Worm (Caenorhabditis elegans) whole organism, L1 larva: ENCODE data around the gene ZC487.1.
A peak's percentile ranks its signal among the peaks of the same experiment; 100 is the strongest.

Experiments
- F16B12.6 ChIP-seq: fragments of 150-350 bp; optimal IDR thresholded peaks from 2 replicates; lab custom pipeline; 2014; ENCODE audit warnings: missing biosample characterization, missing genetic modification characterization
- aha-1 ChIP-seq: fragments of 150-350 bp; optimal IDR thresholded peaks from 2 replicates; lab custom pipeline; 2014; ENCODE audit warnings: missing biosample characterization, missing genetic modification characterization
- alr-1 ChIP-seq: fragments of 200-800 bp; sonication (Bioruptor generic); optimal IDR thresholded peaks from 2 replicates; lab custom pipeline; 2018; ENCODE audit warnings: borderline replicate concordance, mild to moderate bottlenecking, missing genetic modification characterization, missing compliant biosample characterization
- aly-2 ChIP-seq: fragments of 150-350 bp; optimal IDR thresholded peaks from 2 replicates; lab custom pipeline; 2014; ENCODE audit warnings: missing biosample characterization, missing genetic modification characterization
- ama-1 ChIP-seq: fragments of 150-350 bp; optimal IDR thresholded peaks from 2 replicates; lab custom pipeline; 2014
- blmp-1 ChIP-seq: fragments of 150-350 bp; optimal IDR thresholded peaks from 2 replicates; lab custom pipeline; 2014; ENCODE audit warnings: missing biosample characterization, missing genetic modification characterization
- ceh-8 ChIP-seq: fragments of 200-800 bp; sonication (Bioruptor generic); optimal IDR thresholded peaks from 2 replicates; lab custom pipeline; 2018; ENCODE audit warnings: mild to moderate bottlenecking, missing genetic modification characterization, moderate library complexity, missing compliant biosample characterization
- ceh-82 ChIP-seq, 3 experiments: fragments of 150-350 bp in 1 of 3; sonication (generic microtip) in 2 of 3; optimal IDR thresholded peaks; 2 replicates each; lab custom pipeline; 2014 to 2017; ENCODE audit warnings: missing biosample characterization in 3 of 3, missing genetic modification characterization in 3 of 3
- dpl-1 ChIP-seq, 3 experiments: fragments of 150-350 bp in 2 of 3; sonication (generic microtip) in 1 of 3; optimal IDR thresholded peaks; 2 replicates each; lab custom pipeline; 2014 to 2017; ENCODE audit warnings: missing biosample characterization in 3 of 3, missing genetic modification characterization in 3 of 3, missing genetic modification reagents in 3 of 3
- efl-1 ChIP-seq, 4 experiments: fragments of 150-350 bp; optimal IDR thresholded peaks in 3 of 4; peaks in 1 of 4; 1 replicate in 1 of 4; 2 replicates in 3 of 4; lab custom pipeline; 2014; ENCODE audit warnings: missing biosample characterization in 2 of 4, missing genetic modification characterization in 2 of 4, missing genetic modification reagents in 2 of 4
- egl-27 ChIP-seq, 2 experiments: fragments of 150-350 bp in 1 of 2; sonication (generic microtip); optimal IDR thresholded peaks; 3 replicates each; lab custom pipeline; 2017 to 2018; ENCODE audit warnings: missing biosample characterization in 2 of 2, missing genetic modification characterization in 2 of 2, missing genetic modification reagents in 2 of 2
- elt-2 ChIP-seq: sonication (generic microtip); optimal IDR thresholded peaks from 2 replicates; lab custom pipeline; 2016; ENCODE audit warnings: missing genetic modification characterization, mild to moderate bottlenecking, inconsistent platforms, missing compliant biosample characterization, missing genetic modification reagents
- elt-3 ChIP-seq, 6 experiments: fragments of 150-350 bp in 1 of 6; sonication (generic microtip); optimal IDR thresholded peaks; 2 replicates each; lab custom pipeline; 2017 to 2018; ENCODE audit warnings: missing biosample characterization in 6 of 6, missing genetic modification characterization in 6 of 6, inconsistent platforms in 1 of 6
- fkh-10 ChIP-seq: sonication (generic microtip); optimal IDR thresholded peaks from 2 replicates; lab custom pipeline; 2017; ENCODE audit warnings: missing biosample characterization, missing genetic modification reagents, missing genetic modification characterization
- fos-1 ChIP-seq: fragments of 150-350 bp; optimal IDR thresholded peaks from 2 replicates; lab custom pipeline; 2014; ENCODE audit warnings: missing biosample characterization, missing genetic modification characterization
- grh-1 ChIP-seq: fragments of 200-800 bp; sonication (Bioruptor generic); IDR thresholded peaks from 2 replicates; pipeline ENCODE4 v1.3.6; 2022; ENCODE audit warnings: missing genetic modification reagents, missing genetic modification characterization, missing compliant biosample characterization
- hlh-4 ChIP-seq: sonication (generic microtip); optimal IDR thresholded peaks from 2 replicates; lab custom pipeline; 2016; ENCODE audit warnings: mild to moderate bottlenecking, missing genetic modification characterization, missing compliant biosample characterization
- irx-1 ChIP-seq: sonication (generic microtip); optimal IDR thresholded peaks from 2 replicates; lab custom pipeline; 2016; ENCODE audit warnings: missing genetic modification characterization, missing compliant biosample characterization
- isw-1 ChIP-seq: fragments of 200-800 bp; sonication (Bioruptor generic); IDR thresholded peaks from 2 replicates; pipeline ENCODE4 v1.3.6; 2022; ENCODE audit warnings: missing genetic modification characterization, missing compliant biosample characterization
- jun-1 ChIP-seq: fragments of 150-350 bp; optimal IDR thresholded peaks from 2 replicates; lab custom pipeline; 2014; ENCODE audit warnings: missing biosample characterization, missing genetic modification reagents, missing genetic modification characterization
- lin-13 ChIP-seq: fragments of 150-350 bp; optimal IDR thresholded peaks from 2 replicates; lab custom pipeline; 2014; ENCODE audit warnings: missing biosample characterization, missing genetic modification reagents, missing genetic modification characterization
- lin-14 ChIP-seq: fragments of 200-800 bp; sonication (Bioruptor generic); optimal IDR thresholded peaks from 2 replicates; lab custom pipeline; 2018; ENCODE audit warnings: mild to moderate bottlenecking, missing genetic modification characterization, moderate library complexity, missing compliant biosample characterization
- lin-15B ChIP-seq: fragments of 150-350 bp; sonication (generic microtip); optimal IDR thresholded peaks from 3 replicates; lab custom pipeline; 2014; ENCODE audit warnings: missing biosample characterization, missing genetic modification characterization
- lin-35 ChIP-seq, 2 experiments: fragments of 150-350 bp; optimal IDR thresholded peaks; 2 replicates each; lab custom pipeline; 2014; ENCODE audit warnings: missing biosample characterization in 2 of 2, missing genetic modification characterization in 2 of 2, missing genetic modification reagents in 2 of 2
- lin-39 ChIP-seq: fragments of 150-350 bp; optimal IDR thresholded peaks from 2 replicates; lab custom pipeline; 2014; ENCODE audit warnings: missing biosample characterization, missing genetic modification reagents, missing genetic modification characterization
- lir-3 ChIP-seq: sonication (generic microtip); optimal IDR thresholded peaks from 2 replicates; lab custom pipeline; 2016; ENCODE audit warnings: mild to moderate bottlenecking, missing genetic modification characterization, moderate library complexity, missing compliant biosample characterization; ENCODE audit not compliant: poor library complexity
- lsy-2 ChIP-seq, 2 experiments: fragments of 150-350 bp; optimal IDR thresholded peaks; 2 replicates each; lab custom pipeline; 2014; ENCODE audit warnings: missing biosample characterization in 2 of 2, missing genetic modification characterization in 2 of 2
- mdl-1 ChIP-seq, 2 experiments: fragments of 150-350 bp; optimal IDR thresholded peaks; 2 replicates each; lab custom pipeline; 2014 to 2017; ENCODE audit warnings: missing biosample characterization in 2 of 2, missing genetic modification characterization in 2 of 2, inconsistent platforms in 1 of 2
- mep-1 ChIP-seq: fragments of 150-350 bp; optimal IDR thresholded peaks from 2 replicates; lab custom pipeline; 2014; ENCODE audit warnings: missing biosample characterization, missing genetic modification characterization
- nhr-19 ChIP-seq: fragments of 200-800 bp; sonication (Bioruptor generic); conservative IDR thresholded peaks from 2 replicates; pipeline ENCODE4 v1.3.6; 2022; ENCODE audit warnings: missing genetic modification characterization, missing compliant biosample characterization
- nhr-47 ChIP-seq: sonication (generic microtip); optimal IDR thresholded peaks from 2 replicates; lab custom pipeline; 2016; ENCODE audit warnings: mild to moderate bottlenecking, missing genetic modification characterization, moderate library complexity, missing compliant biosample characterization
- pqm-1 ChIP-seq: sonication (generic microtip); optimal IDR thresholded peaks from 3 replicates; lab custom pipeline; 2017; ENCODE audit warnings: missing biosample characterization, missing genetic modification characterization
- snu-23 ChIP-seq: sonication (generic microtip); optimal IDR thresholded peaks from 2 replicates; lab custom pipeline; 2016; ENCODE audit warnings: missing genetic modification characterization, missing compliant biosample characterization
- sox-4 ChIP-seq: sonication (generic microtip); optimal IDR thresholded peaks from 2 replicates; lab custom pipeline; 2016; ENCODE audit warnings: missing genetic modification characterization, missing compliant biosample characterization
- sup-37 ChIP-seq: fragments of 200-800 bp; sonication (Bioruptor generic); optimal IDR thresholded peaks from 2 replicates; lab custom pipeline; 2018; ENCODE audit warnings: mild to moderate bottlenecking, missing genetic modification characterization, missing compliant biosample characterization
- tbx-2 ChIP-seq: sonication (generic microtip); optimal IDR thresholded peaks from 2 replicates; lab custom pipeline; 2016; ENCODE audit warnings: missing genetic modification characterization, missing compliant biosample characterization
- unc-130 ChIP-seq: fragments of 150-350 bp; optimal IDR thresholded peaks from 2 replicates; lab custom pipeline; 2017; ENCODE audit warnings: missing biosample characterization, missing genetic modification characterization, inconsistent platforms
- unc-30 ChIP-seq: sonication (generic microtip); optimal IDR thresholded peaks from 2 replicates; lab custom pipeline; 2017; ENCODE audit warnings: missing biosample characterization, missing genetic modification characterization
- unc-62 ChIP-seq: fragments of 150-350 bp; optimal IDR thresholded peaks from 2 replicates; lab custom pipeline; 2014; ENCODE audit warnings: missing biosample characterization, missing genetic modification reagents, missing genetic modification characterization
- unc-98 ChIP-seq: fragments of 200-800 bp; sonication (Bioruptor generic); IDR thresholded peaks from 2 replicates; pipeline ENCODE4 v1.3.6; 2022; ENCODE audit warnings: missing genetic modification characterization, missing compliant biosample characterization

Gene ZC487.1

DNA sequence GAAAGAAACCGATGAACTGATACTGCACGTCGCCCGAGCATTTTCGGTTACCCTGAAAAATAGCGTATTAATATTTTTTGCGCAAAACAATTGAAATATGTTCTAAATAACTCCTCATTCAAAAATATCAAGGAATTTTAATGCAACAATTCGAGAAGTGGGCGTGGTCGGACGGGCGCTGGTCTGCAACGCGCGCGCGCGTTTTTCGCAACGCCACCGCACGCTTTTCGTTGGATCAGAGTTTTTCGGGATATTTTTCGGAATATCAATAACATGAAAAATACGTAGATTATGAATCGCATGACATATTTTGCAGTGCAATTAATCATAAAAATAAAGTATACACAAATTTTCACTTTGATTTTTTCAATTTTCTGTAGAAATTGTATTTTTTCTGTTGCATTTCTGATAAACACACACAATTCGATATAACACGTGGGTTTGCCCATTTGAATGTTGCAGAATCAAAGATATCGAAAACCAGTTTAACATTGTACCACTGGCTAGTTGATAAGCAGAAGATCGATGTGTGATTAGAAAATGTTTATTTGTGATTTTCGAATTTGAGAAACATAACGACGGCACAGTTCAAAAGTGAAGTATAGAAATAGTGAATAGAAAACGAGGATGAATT, 18.2 kb upstream of the ZC487.1 start, which contains the start of gene dlst-1 (continued):
- TF ChIP-seq unc-62 (GFP tag; lab: Kevin White, UChicago) (no peak), grh-1 (peak; percentile 44), ceh-8 (GFP tag; lab: Kevin White, UChicago) (no peak), sup-37 (GFP tag; lab: Kevin White, UChicago) (no peak), fkh-10 (no peak), unc-98 (GFP tag; lab: Robert Waterston, UW) (no peak), F16B12.6 (tag; lab: Kevin White, UChicago) (no peak), egl-27 (tag; optimal IDR thresholded peaks at IDR 0.05; lab: Kevin White, UChicago) (no peak), lsy-2 (tag; optimal IDR thresholded peaks at IDR 0.05; lab: Kevin White, UChicago) (peak; percentile 41 to 46), elt-3 (tag; optimal IDR thresholded peaks at IDR 0.05; lab: Kevin White, UChicago) (peak in 1 of 6 experiments; percentile 32), lin-39 (no peak), isw-1 (GFP tag; lab: Robert Waterston, UW) (0 out of 2 replicates have a peak, but pooled peaks have one; percentile 2), irx-1 (tag; lab: Kevin White, UChicago) (peak; percentile 48), nhr-19 (peak; percentile 45), unc-30 (tag; lab: Kevin White, UChicago) (no peak), ceh-82 (tag; optimal IDR thresholded peaks at IDR 0.05; lab: Kevin White, UChicago) (peak; percentile 30 to 48 (median 40)), hlh-4 (tag; lab: Kevin White, UChicago) (no peak), sox-4 (tag; lab: Kevin White, UChicago) (peak; percentile 20), fos-1 (tag; lab: Kevin White, UChicago) (no peak), blmp-1 (tag; lab: Kevin White, UChicago) (peak; percentile 0), dpl-1 (GFP tag; optimal IDR thresholded peaks at IDR 0.05; lab: Kevin White, UChicago) (peak in 2 of 3 experiments; percentile 42 to 43), lin-13 (GFP tag; lab: Kevin White, UChicago) (no peak), unc-130 (no peak), alr-1 (no peak), lin-35 (GFP tag; optimal IDR thresholded peaks at IDR 0.05; lab: Kevin White, UChicago) (peak in 1 of 2 experiments; percentile 17), nhr-47 (tag; lab: Kevin White, UChicago) (peak; percentile 68), aly-2 (tag; lab: Kevin White, UChicago) (peak; percentile 22), elt-2 (no peak), mdl-1 (tag; optimal IDR thresholded peaks at IDR 0.05; lab: Kevin White, UChicago) (no peak), tbx-2 (tag; lab: Kevin White, UChicago) (peak; percentile 66), ama-1 (lab: Kevin White, UChicago) (peak; percentile 27), pqm-1 (no peak)

DNA sequence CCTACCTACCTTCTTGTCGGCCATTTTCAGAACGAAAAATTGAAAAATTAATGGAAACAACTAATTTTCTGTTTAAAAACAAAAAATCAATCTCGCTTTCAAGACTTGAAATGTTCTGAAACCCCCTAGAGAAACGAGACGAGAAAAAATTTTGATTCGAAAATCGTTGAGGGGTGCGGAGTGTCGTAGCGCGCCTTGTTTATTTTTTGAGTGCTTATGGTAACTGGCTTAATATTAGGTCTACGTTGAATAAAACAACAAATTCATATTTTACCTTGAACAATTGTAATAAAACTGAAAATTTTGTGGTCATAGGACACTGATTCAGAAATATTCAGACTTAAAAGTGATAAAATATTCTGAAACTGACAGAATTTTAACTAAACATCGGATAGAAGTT, 16.9 kb upstream of the ZC487.1 start, which contains the start of gene sna-1:
Gene sna-1, minus strand, starts transcription at position 218 of the 400 bp plus-strand sequence.
- TF ChIP-seq lin-15B (tag; lab: Kevin White, UChicago), result peak; percentile 20
- peak in 1 of 2 experiments; percentile 6 for TF ChIP-seq efl-1 (optimal IDR thresholded peaks at IDR 0.05; lab: Kevin White, UChicago)
- peak; percentile 4 to 66 for TF ChIP-seq efl-1 (GFP tag; optimal IDR thresholded peaks at IDR 0.05 in 1 of 2; lab: Kevin White, UChicago)
- TF ChIP-seq fkh-10, result no peak
- no peak for TF ChIP-seq jun-1 (tag; lab: Kevin White, UChicago)
- peak in 1 of 3 experiments; percentile 24 for TF ChIP-seq dpl-1 (GFP tag; optimal IDR thresholded peaks at IDR 0.05; lab: Kevin White, UChicago)
- TF ChIP-seq lin-35 (GFP tag; optimal IDR thresholded peaks at IDR 0.05; lab: Kevin White, UChicago), result peak in 1 of 2 experiments; percentile 33
- no peak for TF ChIP-seq lir-3 (tag; lab: Kevin White, UChicago)
- TF ChIP-seq mep-1 (tag; lab: Kevin White, UChicago), result no peak
- TF ChIP-seq aha-1, result no peak
- TF ChIP-seq snu-23, result peak; percentile 7
- TF ChIP-seq lin-14 (GFP tag; lab: Kevin White, UChicago), result no peak
- peak in 1 of 2 experiments; percentile 44 for TF ChIP-seq lsy-2 (tag; optimal IDR thresholded peaks at IDR 0.05; lab: Kevin White, UChicago)
